Fruit fly (Drosophila melanogaster): ENCODE results near the gene CG46025.

The CG46025 gene

DNA sequence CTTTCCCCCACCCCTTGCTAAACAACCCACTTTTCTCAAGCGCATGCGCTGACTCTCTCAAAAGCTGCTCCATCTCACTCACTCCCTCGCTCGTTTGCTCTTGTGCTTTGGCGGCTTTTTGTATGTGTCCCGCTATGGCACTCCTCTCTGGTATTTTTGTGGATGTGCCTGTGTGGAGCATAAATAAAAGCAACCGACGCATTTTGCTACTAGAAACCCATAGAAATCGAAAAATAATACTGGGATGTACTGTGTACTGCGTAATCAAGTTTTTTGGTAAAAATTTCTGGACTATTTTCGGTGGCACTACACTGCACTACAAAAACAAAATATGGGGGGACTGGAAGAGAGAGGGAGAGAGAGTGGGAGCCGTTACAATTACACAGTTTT is 55.7 kb downstream of the CG46025 start:
- TF ChIP-seq Dll (optimal IDR thresholded peaks at IDR 0.05): no peak
- no peak for TF ChIP-seq usp (GFP tag; optimal IDR thresholded peaks at IDR 0.05)
- peak in 1 of 2 experiments; percentile 21 for TF ChIP-seq EcR (GFP tag; optimal IDR thresholded peaks at IDR 0.05)
- peak; percentile 35 for TF ChIP-seq CG8478 (optimal IDR thresholded peaks at IDR 0.05)

DNA sequence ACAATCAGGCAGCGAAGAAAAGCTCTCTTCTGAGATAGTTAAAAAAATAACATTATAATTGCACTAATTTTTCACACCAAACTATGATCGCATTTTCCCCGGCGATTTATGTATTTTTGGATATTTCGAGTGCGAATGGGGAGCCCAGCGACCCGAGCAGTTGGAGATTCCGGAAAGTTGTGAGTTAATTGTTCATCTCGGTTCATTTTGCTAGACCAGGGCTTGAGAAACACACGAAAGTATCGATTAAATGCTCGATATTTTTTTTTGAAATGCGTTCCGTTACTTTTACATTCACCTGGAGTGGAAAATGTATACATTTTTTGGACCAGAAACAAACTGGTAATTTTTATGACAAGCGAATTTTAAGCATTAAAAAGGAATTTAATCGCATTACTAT is 56.5 kb downstream of the CG46025 start, which contains the start of gene Cdc14:
Cdc14 (minus strand) TSS at position 185 of the 400 bp plus-strand sequence.
- TF ChIP-seq pan (optimal IDR thresholded peaks at IDR 0.05) (no peak), EcR (GFP tag; optimal IDR thresholded peaks at IDR 0.05) (no peak), Dll (optimal IDR thresholded peaks at IDR 0.05) (no peak)

DNA sequence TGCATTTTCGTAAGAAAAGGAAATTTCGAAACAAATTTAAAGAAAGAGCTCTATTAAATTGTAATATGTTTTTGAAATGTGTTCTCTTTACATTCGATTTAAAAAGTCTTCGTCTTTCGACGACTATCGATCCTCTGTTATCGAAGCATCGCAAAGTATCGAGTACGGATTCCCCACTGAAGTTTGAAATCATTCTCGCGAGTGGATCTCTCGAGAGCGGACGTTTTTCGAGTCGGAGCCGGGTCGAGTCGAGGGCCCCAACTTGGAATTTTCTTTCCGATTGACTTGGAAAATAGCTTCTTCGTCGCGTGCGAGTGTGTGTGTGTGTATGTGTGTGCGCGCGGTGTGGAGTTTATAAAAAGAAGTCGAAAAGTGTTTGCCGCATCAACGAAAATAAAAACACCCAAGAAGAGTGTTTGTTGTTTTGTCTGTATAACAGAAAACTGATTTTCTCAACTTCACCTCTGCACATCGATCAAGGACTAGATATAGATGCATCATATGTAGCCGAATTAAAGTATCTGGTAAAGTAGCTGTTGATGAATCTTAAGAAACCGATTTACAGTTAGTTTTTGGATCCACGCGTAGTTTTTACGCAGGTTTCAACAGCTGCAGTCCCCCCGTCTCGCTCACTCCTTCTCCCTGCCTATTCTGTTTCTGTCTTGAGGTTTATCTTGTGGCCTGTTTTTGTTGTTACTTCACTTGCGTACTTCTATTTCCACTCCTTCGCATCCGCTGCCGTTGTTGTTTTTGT is 57.5 kb downstream of the CG46025 start, which contains the start of gene LanB1:
LanB1 (plus strand) TSS at position 190 of the 754 bp plus-strand sequence.
- no peak for TF ChIP-seq CG8478 (optimal IDR thresholded peaks at IDR 0.05)
- no peak for TF ChIP-seq usp (GFP tag; optimal IDR thresholded peaks at IDR 0.05)
- TF ChIP-seq Dll (optimal IDR thresholded peaks at IDR 0.05): no peak
- no peak for TF ChIP-seq EcR (GFP tag; optimal IDR thresholded peaks at IDR 0.05)
- TF ChIP-seq psq (optimal IDR thresholded peaks at IDR 0.05): no peak
- TF ChIP-seq pan (optimal IDR thresholded peaks at IDR 0.05): no peak

DNA sequence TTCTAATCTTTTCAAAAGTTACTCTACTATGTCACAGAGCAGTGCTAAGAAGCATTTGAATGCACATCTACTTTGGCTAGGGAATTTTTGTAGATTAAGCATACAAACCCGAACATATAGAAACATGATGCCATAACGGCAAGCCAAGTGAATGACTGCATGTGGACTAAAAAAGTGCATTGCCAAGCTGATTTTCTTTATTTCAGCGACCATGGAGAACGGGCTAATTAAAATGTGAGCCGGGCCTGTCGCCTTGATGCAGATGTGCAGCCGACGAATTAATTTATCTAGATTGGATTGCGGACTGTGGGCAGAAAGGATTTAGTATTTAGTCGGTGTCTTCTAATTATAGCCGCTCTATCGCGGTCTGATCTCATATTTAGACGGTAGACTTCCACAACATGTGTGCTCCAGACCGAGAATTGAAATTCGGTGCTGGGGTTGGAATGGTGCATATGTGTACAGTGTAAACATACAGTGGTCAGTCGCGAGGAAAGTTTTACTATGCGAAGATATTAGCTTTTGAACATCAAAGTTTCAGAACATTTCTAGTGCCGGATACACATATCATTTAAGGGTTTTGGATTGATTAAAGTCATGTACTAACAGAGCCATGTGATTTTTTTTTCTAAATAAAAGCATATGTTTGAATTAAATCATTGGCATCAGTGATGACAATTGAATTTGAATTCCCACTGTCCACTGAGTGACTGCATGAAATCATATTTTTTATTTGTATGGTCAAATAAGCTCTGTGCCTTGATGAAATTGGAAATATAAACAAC is 58.8 kb downstream of the CG46025 start:
- TF ChIP-seq EcR (GFP tag; optimal IDR thresholded peaks at IDR 0.05): no peak
- TF ChIP-seq pan (optimal IDR thresholded peaks at IDR 0.05): no peak
- TF ChIP-seq CG8478 (optimal IDR thresholded peaks at IDR 0.05): no peak
- no peak for TF ChIP-seq usp (GFP tag; optimal IDR thresholded peaks at IDR 0.05)
- TF ChIP-seq psq (optimal IDR thresholded peaks at IDR 0.05): no peak
- no peak for TF ChIP-seq Dll (optimal IDR thresholded peaks at IDR 0.05)

DNA sequence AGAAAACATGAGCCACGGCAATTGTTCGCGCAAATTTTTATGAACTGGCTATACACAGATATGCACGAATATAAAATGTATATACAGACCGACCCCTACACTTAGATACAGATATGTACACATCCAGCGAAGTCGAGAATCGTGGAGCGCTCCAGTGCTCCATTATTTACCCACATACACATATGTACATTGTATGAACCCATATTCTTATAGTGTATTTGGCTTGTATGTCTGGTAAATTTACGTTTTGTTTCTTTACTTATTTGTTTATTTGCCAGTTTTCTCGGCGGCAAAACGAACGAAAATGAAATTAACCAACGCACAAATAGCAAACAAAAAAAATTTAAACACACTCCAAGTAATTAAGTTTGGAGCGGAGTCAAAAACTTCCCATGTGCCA is 59.4 kb downstream of the CG46025 start:
- no peak for TF ChIP-seq psq (optimal IDR thresholded peaks at IDR 0.05)
- TF ChIP-seq EcR (GFP tag; optimal IDR thresholded peaks at IDR 0.05): no peak
- TF ChIP-seq CG8478 (optimal IDR thresholded peaks at IDR 0.05): no peak
- TF ChIP-seq pan (optimal IDR thresholded peaks at IDR 0.05): no peak
- no peak for TF ChIP-seq usp (GFP tag; optimal IDR thresholded peaks at IDR 0.05)
- TF ChIP-seq Dll (optimal IDR thresholded peaks at IDR 0.05): no peak

Data from whole organism.